Fruit fly (Drosophila melanogaster): ENCODE measurements around the gene Edem2.

Gene Edem2

DNA sequence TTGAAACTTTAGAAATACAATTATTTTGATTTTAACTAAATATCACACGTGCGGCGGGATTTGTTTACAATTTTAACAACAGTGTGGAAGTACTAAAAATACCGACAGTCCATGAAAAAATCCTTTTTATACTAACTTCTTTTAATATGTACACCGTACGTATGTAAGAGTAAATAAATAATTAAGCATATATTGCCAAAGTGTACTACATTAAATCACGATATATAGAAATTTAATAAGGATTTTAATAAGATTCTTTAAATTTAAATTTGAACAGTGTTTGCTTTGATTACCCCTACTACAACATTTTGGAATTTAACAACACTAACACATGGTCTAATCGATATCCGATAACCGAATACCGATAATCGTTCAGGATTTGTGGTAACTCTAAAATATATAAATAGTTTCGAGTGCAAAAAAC, 30.2 kb downstream of the Edem2 start, which contains the start of the genes Ski6 and CG16812 (continued):
- TF ChIP-seq CG33213 (GFP tag; optimal IDR thresholded peaks at IDR 0.05) (peak; percentile 33), jigr1 (GFP tag; IDR thresholded peaks at IDR 0.05) (no peak), cato (GFP tag; optimal IDR thresholded peaks at IDR 0.05; ENCODE audit: borderline replicate concordance) (peak; percentile 34), CG6175 (GFP tag; IDR thresholded peaks at IDR 0.05) (no peak), CG11560 (tag; IDR thresholded peaks at IDR 0.05) (no peak), CG1603 (tag; optimal IDR thresholded peaks at IDR 0.05) (peak; percentile 44), CG1024 (GFP tag; IDR thresholded peaks at IDR 0.05) (peak; percentile 22; the same call in 1 of the 2 replicates), C15 (GFP tag; IDR thresholded peaks at IDR 0.05) (no peak), CG15269 (tag; optimal IDR thresholded peaks at IDR 0.05) (peak; percentile 83), Taf1 (GFP tag; IDR thresholded peaks at IDR 0.05) (no peak), emc (GFP tag; optimal IDR thresholded peaks at IDR 0.05) (no peak), ems (GFP tag; optimal IDR thresholded peaks at IDR 0.05) (no peak), CG12744 (GFP tag; optimal IDR thresholded peaks at IDR 0.05) (no peak), hkb (optimal IDR thresholded peaks at IDR 0.05) (no peak), hkb (GFP tag; IDR thresholded peaks at IDR 0.05) (peak; percentile 69), CG34376 (GFP tag; optimal IDR thresholded peaks at IDR 0.05) (no peak), CG18262 (tag; optimal IDR thresholded peaks at IDR 0.05) (peak; percentile 76), Neu2 (GFP tag; optimal IDR thresholded peaks at IDR 0.05; ENCODE audit: borderline replicate concordance) (no peak), CG3726 (GFP tag; IDR thresholded peaks at IDR 0.05) (no peak), onecut (GFP tag; IDR thresholded peaks at IDR 0.05) (peak; percentile 46), CG12391 (tag; optimal IDR thresholded peaks at IDR 0.05) (peak; percentile 89), CG15696 (tag; optimal IDR thresholded peaks at IDR 0.05) (peak; percentile 73), CG14965 (GFP tag; optimal IDR thresholded peaks at IDR 0.05; ENCODE audit: borderline replicate concordance) (no peak), ap (GFP tag; IDR thresholded peaks at IDR 0.05) (no peak), Sry-δ (GFP tag; optimal IDR thresholded peaks at IDR 0.05) (peak; percentile 42), HLH4C (GFP tag; IDR thresholded peaks at IDR 0.05; ENCODE audit: partially characterized antibody) (peak; percentile 42; the same call in 1 of the 3 replicates), HLH54F (GFP tag; optimal IDR thresholded peaks at IDR 0.05) (no peak), CTCF (GFP tag; optimal IDR thresholded peaks at IDR 0.05) (no peak), ro (GFP tag; IDR thresholded peaks at IDR 0.05) (no peak), so (GFP tag; IDR thresholded peaks at IDR 0.05) (no peak; the same call in 2 of the 3 replicates), ken (GFP tag; IDR thresholded peaks at IDR 0.05) (peak; percentile 50; the same call in 1 of the 3 replicates), CG15073 (GFP tag; optimal IDR thresholded peaks at IDR 0.05) (no peak), CG1529 (GFP tag; optimal IDR thresholded peaks at IDR 0.05) (no peak), CG4820 (GFP tag; optimal IDR thresholded peaks at IDR 0.05) (peak; percentile 53), wdn (GFP tag; IDR thresholded peaks at IDR 0.05) (peak; percentile 41; the same call in 1 of the 2 replicates), dimm (GFP tag; IDR thresholded peaks at IDR 0.05) (no peak), h (optimal IDR thresholded peaks at IDR 0.05) (no peak), CG2199 (GFP tag; IDR thresholded peaks at IDR 0.05) (no peak), az2 (GFP tag; optimal IDR thresholded peaks at IDR 0.05) (peak; percentile 71), CG4730 (GFP tag; IDR thresholded peaks at IDR 0.05) (no peak), Doc2 (GFP tag; IDR thresholded peaks at IDR 0.05) (no peak), CG7556 (GFP tag; optimal IDR thresholded peaks at IDR 0.05) (peak; percentile 65), tio (GFP tag; optimal IDR thresholded peaks at IDR 0.05) (no peak), CG10565 (GFP tag; optimal IDR thresholded peaks at IDR 0.05) (no peak), Ptx1 (GFP tag; IDR thresholded peaks at IDR 0.05) (peak; percentile 77), CG18619 (GFP tag; optimal IDR thresholded peaks at IDR 0.05) (no peak), Hand (GFP tag; optimal IDR thresholded peaks at IDR 0.05) (no peak), CG3995 (GFP tag; optimal IDR thresholded peaks at IDR 0.05) (no peak), ash1 (GFP tag; optimal IDR thresholded peaks at IDR 0.05) (no peak), Ets97D (GFP tag; optimal IDR thresholded peaks at IDR 0.05) (peak; percentile 45), gem (tag; optimal IDR thresholded peaks at IDR 0.05) (peak; percentile 89), schlank (tag; optimal IDR thresholded peaks at IDR 0.05) (no peak), bab2 (GFP tag; optimal IDR thresholded peaks at IDR 0.05) (peak; percentile 54), cas (GFP tag; IDR thresholded peaks at IDR 0.05) (peak; percentile 73)
